Worm (Caenorhabditis elegans) whole organism, L4 larva: ENCODE measurements around the gene srg-20.

Source experiments
- F49E8.2 ChIP-seq: sonication (generic microtip); optimal IDR thresholded peaks from 2 replicates; lab custom pipeline; 2016; ENCODE audit warnings: missing compliant biosample characterization, mild to moderate bottlenecking, missing genetic modification characterization, borderline replicate concordance
- T26A8.4 ChIP-seq: fragments of 200-800 bp; sonication (Bioruptor generic); IDR thresholded peaks from 2 replicates; pipeline ENCODE4 v1.3.6; 2022; ENCODE audit warnings: missing genetic modification characterization, missing compliant biosample characterization
- ceh-20 ChIP-seq: fragments of 200-800 bp; sonication (Bioruptor generic); IDR thresholded peaks from 2 replicates; pipeline ENCODE4 v1.3.6; 2022; ENCODE audit warnings: missing genetic modification reagents, missing genetic modification characterization, missing compliant biosample characterization
- ceh-32 ChIP-seq: sonication (generic microtip); optimal IDR thresholded peaks from 2 replicates; lab custom pipeline; 2016; ENCODE audit warnings: mild to moderate bottlenecking, missing genetic modification characterization, missing compliant biosample characterization; ENCODE audit not compliant: poor library complexity
- ces-1 ChIP-seq: fragments of 150-350 bp; sonication (generic microtip); optimal IDR thresholded peaks from 4 replicates; lab custom pipeline; 2014; ENCODE audit warnings: missing biosample characterization, missing genetic modification reagents, missing genetic modification characterization
- dmd-9 ChIP-seq: fragments of 200-800 bp; sonication (Bioruptor generic); IDR thresholded peaks from 2 replicates; pipeline ENCODE4 v1.3.6; 2022; ENCODE audit warnings: missing genetic modification reagents, missing genetic modification characterization, missing compliant biosample characterization
- fkh-10 ChIP-seq: fragments of 150-350 bp; optimal IDR thresholded peaks from 2 replicates; lab custom pipeline; 2014; ENCODE audit warnings: missing biosample characterization, missing genetic modification reagents, missing genetic modification characterization
- lin-39 ChIP-seq: fragments of 150-350 bp; optimal IDR thresholded peaks from 2 replicates; lab custom pipeline; 2014; ENCODE audit warnings: missing biosample characterization, missing genetic modification reagents, missing genetic modification characterization
- mep-1 ChIP-seq: fragments of 150-350 bp; sonication (generic microtip); optimal IDR thresholded peaks from 3 replicates; lab custom pipeline; 2014; ENCODE audit warnings: missing biosample characterization, missing genetic modification characterization
- snpc-4 ChIP-seq: fragments of 150-350 bp; optimal IDR thresholded peaks from 2 replicates; lab custom pipeline; 2014; ENCODE audit warnings: missing biosample characterization, missing genetic modification characterization
- unc-62 ChIP-seq, 3 experiments: fragments of 150-350 bp in 1 of 3; sonication (generic microtip); optimal IDR thresholded peaks in 2 of 3; peaks in 1 of 3; 1 replicate in 1 of 3; 2 replicates in 2 of 3; lab custom pipeline; 2014 to 2017; ENCODE audit warnings: missing biosample characterization in 3 of 3, missing genetic modification characterization in 3 of 3, missing genetic modification reagents in 3 of 3, missing genotype in 1 of 3
- zag-1 ChIP-seq: fragments of 150-350 bp; optimal IDR thresholded peaks from 2 replicates; lab custom pipeline; 2014; ENCODE audit warnings: missing biosample characterization, missing genetic modification characterization
- ztf-11 ChIP-seq: fragments of 150-350 bp; optimal IDR thresholded peaks from 2 replicates; lab custom pipeline; 2014; ENCODE audit warnings: missing biosample characterization, missing genetic modification characterization

ce11 chrII:1605010-1605409 is 31.5 kb upstream of the srg-20 start:
- no peak for TF ChIP-seq unc-62 (GFP tag; optimal IDR thresholded peaks at IDR 0.05 in 1 of 2; lab: Kevin White, UChicago)
- no peak for TF ChIP-seq unc-62 (tag; optimal IDR thresholded peaks at IDR 0.05; lab: Kevin White, UChicago)
- TF ChIP-seq fkh-10 (GFP tag; lab: Kevin White, UChicago), result no peak
- no peak for TF ChIP-seq T26A8.4
- TF ChIP-seq ztf-11 (tag; lab: Kevin White, UChicago), result no peak
- TF ChIP-seq dmd-9 (GFP tag; lab: Robert Waterston, UW), result no peak
- TF ChIP-seq F49E8.2, result no peak
- no peak for TF ChIP-seq ces-1 (GFP tag; lab: Kevin White, UChicago)
- TF ChIP-seq ceh-32 (tag; lab: Kevin White, UChicago), result no peak
- TF ChIP-seq ceh-20 (GFP tag; lab: Robert Waterston, UW), result no peak
- no peak for TF ChIP-seq lin-39 (tag; lab: Kevin White, UChicago)
- no peak for TF ChIP-seq snpc-4
- TF ChIP-seq zag-1, result no peak
- TF ChIP-seq mep-1 (tag; lab: Kevin White, UChicago), result no peak
